Worm (Caenorhabditis elegans): ENCODE data around the gene fut-3.

fut-3 gene

DNA sequence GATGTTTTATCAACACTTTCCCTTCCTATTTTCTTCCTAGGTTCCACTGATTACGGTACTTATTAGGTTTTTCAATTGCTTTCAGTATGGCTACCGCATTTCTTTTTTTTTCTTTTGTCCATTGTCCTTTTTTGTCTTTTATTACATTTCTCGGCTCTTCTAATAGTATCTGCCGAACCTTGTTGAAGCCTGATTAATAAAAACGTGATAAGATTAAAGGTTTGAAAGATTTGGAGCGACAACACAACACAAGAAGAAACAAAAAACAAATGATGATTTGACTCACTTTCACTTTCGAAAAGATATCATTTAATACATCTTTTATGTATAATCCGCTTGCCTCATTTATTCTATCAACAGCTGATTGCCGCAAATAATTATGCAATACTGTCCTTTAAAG is 5.5 kb upstream of the fut-3 start, which contains the start of gene C25H3.15:
Gene C25H3.15, plus strand, starts transcription at position 301 of the 400 bp plus-strand sequence.
- peak; percentile 15 for TF ChIP-seq nhr-23 (tag; optimal IDR thresholded peaks at IDR 0.05)
- TF ChIP-seq ceh-16 (tag; optimal IDR thresholded peaks at IDR 0.05): no peak
- TF ChIP-seq pqm-1 (tag; optimal IDR thresholded peaks at IDR 0.05): no peak
- no peak for TF ChIP-seq nhr-76 (tag; optimal IDR thresholded peaks at IDR 0.05)
- no peak for TF ChIP-seq ceh-82 (tag; optimal IDR thresholded peaks at IDR 0.05)
- TF ChIP-seq fkh-2 (tag; optimal IDR thresholded peaks at IDR 0.05): no peak

DNA sequence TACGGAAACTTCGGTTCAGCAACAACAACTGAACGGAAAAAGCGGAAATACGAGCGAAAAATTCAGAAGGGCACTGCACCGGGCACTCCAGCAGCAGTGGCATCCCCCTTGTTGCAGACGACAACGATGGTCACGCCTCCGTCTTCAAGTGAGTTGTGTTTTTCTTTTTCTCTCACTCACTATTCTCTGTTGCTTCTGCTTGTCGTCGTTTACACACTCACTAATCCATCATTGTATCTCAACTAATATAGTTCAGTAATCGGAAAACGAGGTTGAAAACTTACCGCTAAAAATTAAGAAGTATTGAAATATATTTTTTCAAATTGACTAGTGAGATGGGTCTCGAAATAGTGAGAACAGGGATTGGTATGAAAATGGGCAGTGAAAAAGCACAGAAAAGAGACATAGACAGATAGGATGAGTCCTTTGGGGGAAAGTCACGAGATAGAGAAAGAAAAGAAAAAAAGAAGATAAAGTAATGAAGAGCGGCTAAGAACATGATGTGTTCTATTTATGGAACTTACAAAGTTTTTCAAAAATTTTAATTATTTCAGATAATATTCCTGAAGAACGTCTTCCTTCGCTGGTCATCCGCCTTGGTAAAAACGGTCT is 3.7 kb upstream of the fut-3 start:
- TF ChIP-seq hmg-11 (tag; optimal IDR thresholded peaks at IDR 0.05) (peak; percentile 26), nfya-1 (tag; optimal IDR thresholded peaks at IDR 0.05; ENCODE audit: insufficient read depth) (peak; percentile 59), ztf-11 (tag; optimal IDR thresholded peaks at IDR 0.05) (no peak)

DNA sequence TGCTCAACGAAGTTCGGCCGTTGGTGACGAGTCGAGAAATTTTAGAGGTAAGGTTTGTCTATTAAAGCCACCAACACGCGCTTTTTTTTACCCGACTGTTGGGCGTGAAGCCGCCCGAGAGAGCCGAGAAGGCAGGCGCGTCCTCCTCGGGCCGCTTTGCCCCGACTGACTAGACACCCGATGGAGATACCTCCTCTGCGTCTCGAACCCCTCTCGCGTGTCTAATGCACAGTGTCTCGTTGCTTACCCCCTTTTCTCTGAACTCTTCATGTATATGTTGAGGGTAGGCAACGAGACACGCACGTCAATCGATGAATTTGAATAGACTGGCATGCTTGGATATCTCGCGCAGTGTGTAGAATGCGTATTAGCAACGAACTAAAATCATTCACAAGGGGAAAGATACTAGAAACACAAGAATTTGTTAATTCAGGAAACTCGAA is 2.2 kb upstream of the fut-3 start:
- peak; percentile 6 for TF ChIP-seq ceh-16 (tag; optimal IDR thresholded peaks at IDR 0.05)
- no peak for TF ChIP-seq aly-2 (tag; optimal IDR thresholded peaks at IDR 0.05)
- peak; percentile 67 for TF ChIP-seq mdl-1 (tag; optimal IDR thresholded peaks at IDR 0.05)
- peak; percentile 47 for TF ChIP-seq nhr-67 (tag; optimal IDR thresholded peaks at IDR 0.05)
- peak; percentile 82 for TF ChIP-seq unc-62 (GFP tag; optimal IDR thresholded peaks at IDR 0.05)
- TF ChIP-seq zag-1 (tag; optimal IDR thresholded peaks at IDR 0.05): peak; percentile 48
- peak; percentile 86 for TF ChIP-seq ceh-28 (tag; optimal IDR thresholded peaks at IDR 0.05)
- TF ChIP-seq ZK546.5 (tag; optimal IDR thresholded peaks at IDR 0.05): no peak
- TF ChIP-seq nhr-11 (tag; optimal IDR thresholded peaks at IDR 0.05): peak; percentile 20
- TF ChIP-seq R02D3.7 (tag; optimal IDR thresholded peaks at IDR 0.05): peak; percentile 65
- TF ChIP-seq ceh-9 (tag; optimal IDR thresholded peaks at IDR 0.05): no peak
- peak; percentile 86 for TF ChIP-seq ztf-4 (tag; optimal IDR thresholded peaks at IDR 0.05)
- peak; percentile 99 for TF ChIP-seq nfya-1 (tag; optimal IDR thresholded peaks at IDR 0.05; ENCODE audit: insufficient read depth)
- TF ChIP-seq fkh-2 (tag; optimal IDR thresholded peaks at IDR 0.05): peak; percentile 13
- TF ChIP-seq tbx-2 (tag; optimal IDR thresholded peaks at IDR 0.05): peak; percentile 82
- peak; percentile 46 for TF ChIP-seq sea-2 (GFP tag; optimal IDR thresholded peaks at IDR 0.05)
- no peak for TF ChIP-seq nhr-28 (tag; optimal IDR thresholded peaks at IDR 0.05)
- no peak for TF ChIP-seq fos-1 (tag; optimal IDR thresholded peaks at IDR 0.05)
- peak; percentile 64 for TF ChIP-seq nhr-23 (tag; optimal IDR thresholded peaks at IDR 0.05)
- peak; percentile 84 for TF ChIP-seq elt-2 (tag; optimal IDR thresholded peaks at IDR 0.05)
- TF ChIP-seq elt-1 (tag; optimal IDR thresholded peaks at IDR 0.05): peak; percentile 11
- TF ChIP-seq nhr-77 (tag; optimal IDR thresholded peaks at IDR 0.05): no peak
- no peak for TF ChIP-seq eor-1 (tag; optimal IDR thresholded peaks at IDR 0.05)
- peak; percentile 71 for TF ChIP-seq fkh-10 (GFP tag; optimal IDR thresholded peaks at IDR 0.05)
- TF ChIP-seq hmg-11 (tag; optimal IDR thresholded peaks at IDR 0.05): peak; percentile 89
- TF ChIP-seq elt-3 (tag; optimal IDR thresholded peaks at IDR 0.05): peak in 1 of 3 experiments; percentile 82
- TF ChIP-seq pqm-1 (tag; optimal IDR thresholded peaks at IDR 0.05): peak; percentile 46
- TF ChIP-seq lin-39 (tag; optimal IDR thresholded peaks at IDR 0.05): peak; percentile 86
- peak; percentile 75 for TF ChIP-seq nhr-43 (tag; optimal IDR thresholded peaks at IDR 0.05; ENCODE audit: poor library complexity, severe bottlenecking)
- TF ChIP-seq lin-15B (tag; optimal IDR thresholded peaks at IDR 0.05): peak; percentile 69
- peak; percentile 92 for TF ChIP-seq lsy-12 (tag; optimal IDR thresholded peaks at IDR 0.05)
- TF ChIP-seq daf-12 (tag; optimal IDR thresholded peaks at IDR 0.05): no peak
- TF ChIP-seq pha-4 (tag; optimal IDR thresholded peaks at IDR 0.05): peak; percentile 72
- peak; percentile 94 for TF ChIP-seq nhr-25 (tag; optimal IDR thresholded peaks at IDR 0.05)
- TF ChIP-seq mml-1 (tag; optimal IDR thresholded peaks at IDR 0.05): no peak
- TF ChIP-seq ama-1 (optimal IDR thresholded peaks at IDR 0.05): peak; percentile 100
- peak; percentile 50 for TF ChIP-seq snpc-4 (tag; optimal IDR thresholded peaks at IDR 0.05)
- TF ChIP-seq egl-5 (tag; optimal IDR thresholded peaks at IDR 0.05): peak; percentile 96
- no peak for TF ChIP-seq egl-27 (tag; optimal IDR thresholded peaks at IDR 0.05)
- peak; percentile 42 for TF ChIP-seq nhr-76 (tag; optimal IDR thresholded peaks at IDR 0.05)
- peak; percentile 55 for TF ChIP-seq jun-1 (tag; optimal IDR thresholded peaks at IDR 0.05)
- TF ChIP-seq ztf-11 (tag; optimal IDR thresholded peaks at IDR 0.05): peak; percentile 51
- peak; percentile 53 for TF ChIP-seq skn-1 (tag; optimal IDR thresholded peaks at IDR 0.05)
- peak; percentile 64 for TF ChIP-seq ceh-82 (tag; optimal IDR thresholded peaks at IDR 0.05)
- no peak for TF ChIP-seq unc-39 (tag; optimal IDR thresholded peaks at IDR 0.05)
